Fruit fly (Drosophila melanogaster) whole organism, embryonic: ENCODE data around the gene Gpdh3.
A peak's percentile ranks its signal among the peaks of the same experiment; 100 is the strongest.

ENCODE experiments used
- Blimp-1 ChIP-seq: fragments of 200-800 bp; sonication (Bioruptor generic); optimal IDR thresholded peaks from 3 replicates; lab custom pipeline; 2018; ENCODE audit warnings: missing biosample characterization, missing genetic modification characterization, mild to moderate bottlenecking, moderate library complexity, missing genetic modification reagents
- BtbVII ChIP-seq: fragments of 200-800 bp; sonication (Bioruptor generic); optimal IDR thresholded peaks from 3 replicates; lab custom pipeline; 2017; ENCODE audit warnings: missing biosample characterization, mild to moderate bottlenecking, missing genetic modification characterization
- CG10209 ChIP-seq: fragments of 200-800 bp; sonication (Bioruptor generic); optimal IDR thresholded peaks from 3 replicates; lab custom pipeline; 2017; ENCODE audit warnings: missing biosample characterization, mild to moderate bottlenecking, missing genetic modification characterization, missing genetic modification reagents
- CG10462 ChIP-seq: fragments of 200-800 bp; sonication (Bioruptor generic); optimal IDR thresholded peaks from 2 replicates; lab custom pipeline; 2016; ENCODE audit warnings: missing biosample characterization, missing genetic modification characterization
- CG12071 ChIP-seq: fragments of 200-800 bp; sonication (Bioruptor generic); optimal IDR thresholded peaks from 3 replicates; lab custom pipeline; 2018; ENCODE audit warnings: missing biosample characterization, mild to moderate bottlenecking, missing genetic modification characterization
- CG12104 ChIP-seq: fragments of 200-800 bp; sonication (Bioruptor generic); optimal IDR thresholded peaks from 3 replicates; lab custom pipeline; 2016; ENCODE audit warnings: missing biosample characterization, missing genetic modification characterization
- CG12391 ChIP-seq: fragments of 200-800 bp; sonication (Bioruptor generic); optimal IDR thresholded peaks from 3 replicates; lab custom pipeline; 2018; ENCODE audit warnings: missing biosample characterization, mild to moderate bottlenecking, missing genetic modification characterization, moderate library complexity
- CG13296 ChIP-seq: fragments of 200-800 bp; sonication (Bioruptor generic); optimal IDR thresholded peaks from 3 replicates; lab custom pipeline; 2018; ENCODE audit warnings: missing biosample characterization, mild to moderate bottlenecking, missing genetic modification characterization
- CG14441 ChIP-seq: fragments of 200-800 bp; sonication (Bioruptor generic); IDR thresholded peaks from 2 replicates; pipeline ENCODE4 v1.3.6; 2022; ENCODE audit warnings: missing biosample characterization, missing genetic modification characterization
- CG15514 ChIP-seq: fragments of 200-800 bp; sonication (Bioruptor generic); optimal IDR thresholded peaks from 3 replicates; lab custom pipeline; 2017; ENCODE audit warnings: missing biosample characterization, missing genetic modification characterization, mild to moderate bottlenecking, moderate library complexity, missing genetic modification reagents
- CG1602 ChIP-seq: fragments of 200-800 bp; sonication (Bioruptor generic); optimal IDR thresholded peaks from 3 replicates; lab custom pipeline; 2016; ENCODE audit warnings: missing biosample characterization, missing genetic modification characterization
- CG17568 ChIP-seq: fragments of 200-800 bp; sonication (Bioruptor generic); optimal IDR thresholded peaks from 2 replicates; lab custom pipeline; 2018; ENCODE audit warnings: missing biosample characterization, mild to moderate bottlenecking, missing genetic modification characterization, moderate library complexity
- CG18476 ChIP-seq: fragments of 200-800 bp; sonication (Bioruptor generic); optimal IDR thresholded peaks from 2 replicates; lab custom pipeline; 2016; ENCODE audit warnings: missing biosample characterization, mild to moderate bottlenecking, missing genetic modification characterization
- CG2116 ChIP-seq: fragments of 200-800 bp; sonication (Bioruptor generic); optimal IDR thresholded peaks from 3 replicates; lab custom pipeline; 2018; ENCODE audit warnings: missing biosample characterization, mild to moderate bottlenecking, missing genetic modification characterization
- CG2202 ChIP-seq: fragments of 200-800 bp; sonication (Bioruptor generic); optimal IDR thresholded peaks from 2 replicates; lab custom pipeline; 2018; ENCODE audit warnings: missing biosample characterization, mild to moderate bottlenecking, missing genetic modification characterization
- CG2712 ChIP-seq: fragments of 200-800 bp; optimal IDR thresholded peaks from 3 replicates; lab custom pipeline; 2019; ENCODE audit warnings: missing biosample characterization, mild to moderate bottlenecking, missing genetic modification characterization, moderate library complexity
- CG34376 ChIP-seq: fragments of 200-800 bp; sonication (Bioruptor generic); optimal IDR thresholded peaks from 2 replicates; lab custom pipeline; 2018; ENCODE audit warnings: missing biosample characterization, mild to moderate bottlenecking, missing genetic modification characterization
- CG4404 ChIP-seq: fragments of 200-800 bp; sonication (Bioruptor generic); IDR thresholded peaks from 2 replicates; pipeline ENCODE4 v1.3.6; 2022; ENCODE audit warnings: missing biosample characterization, missing genetic modification characterization
- CG4424 ChIP-seq: fragments of 200-800 bp; sonication (Bioruptor generic); optimal IDR thresholded peaks from 3 replicates; lab custom pipeline; 2016; ENCODE audit warnings: missing biosample characterization, missing genetic modification characterization
- CG7839 ChIP-seq: fragments of 200-800 bp; sonication (Bioruptor generic); optimal IDR thresholded peaks from 3 replicates; lab custom pipeline; 2018; ENCODE audit warnings: missing biosample characterization, mild to moderate bottlenecking, missing genetic modification characterization, moderate library complexity
- CG8924 ChIP-seq: fragments of 200-800 bp; optimal IDR thresholded peaks from 3 replicates; lab custom pipeline; 2019; ENCODE audit warnings: missing biosample characterization, mild to moderate bottlenecking, missing genetic modification characterization, moderate library complexity
- D19A ChIP-seq: fragments of 200-800 bp; optimal IDR thresholded peaks from 3 replicates; lab custom pipeline; 2019; ENCODE audit warnings: missing biosample characterization, mild to moderate bottlenecking, missing genetic modification characterization, moderate library complexity
- D19B ChIP-seq: fragments of 200-800 bp; sonication (Bioruptor generic); optimal IDR thresholded peaks from 2 replicates; lab custom pipeline; 2017; ENCODE audit warnings: missing biosample characterization, mild to moderate bottlenecking, missing genetic modification characterization
- GATAe ChIP-seq: fragments of 200-800 bp; sonication (Bioruptor generic); conservative IDR thresholded peaks from 2 replicates; pipeline ENCODE4 v1.3.6; 2022; ENCODE audit warnings: missing biosample characterization, missing genetic modification characterization
- H15 ChIP-seq: fragments of 200-800 bp; sonication (Bioruptor generic); IDR thresholded peaks from 3 replicates; pipeline ENCODE4 v1.3.6; 2022; ENCODE audit warnings: missing biosample characterization, missing genetic modification characterization
- Hand ChIP-seq: fragments of 200-800 bp; sonication (Bioruptor generic); optimal IDR thresholded peaks from 2 replicates; lab custom pipeline; 2017; ENCODE audit warnings: mild to moderate bottlenecking, missing biosample characterization, missing genetic modification reagents, missing genetic modification characterization
- Nf-YC ChIP-seq: fragments of 200-800 bp; optimal IDR thresholded peaks from 3 replicates; lab custom pipeline; 2019; ENCODE audit warnings: missing biosample characterization, mild to moderate bottlenecking, missing genetic modification characterization, moderate library complexity
- Sox102F ChIP-seq: fragments of 200-800 bp; sonication (Bioruptor generic); optimal IDR thresholded peaks from 2 replicates; lab custom pipeline; 2018; ENCODE audit warnings: missing biosample characterization, mild to moderate bottlenecking, missing genetic modification characterization, moderate library complexity
- Tbp ChIP-seq: fragments of >200 bp; optimal IDR thresholded peaks from 2 replicates; lab custom pipeline; 2018; ENCODE audit warnings: missing biosample characterization, missing genetic modification characterization
- Vsx1 ChIP-seq: fragments of 200-800 bp; sonication (Bioruptor generic); optimal IDR thresholded peaks from 2 replicates; lab custom pipeline; 2017; ENCODE audit warnings: missing biosample characterization, mild to moderate bottlenecking, missing genetic modification characterization, missing genetic modification reagents
- ap ChIP-seq: fragments of 200-800 bp; sonication (Bioruptor generic); IDR thresholded peaks from 2 replicates; pipeline ENCODE4 v1.3.6; 2022; ENCODE audit warnings: missing biosample characterization, missing genetic modification characterization
- az2 ChIP-seq: fragments of 200-800 bp; sonication (Bioruptor generic); optimal IDR thresholded peaks from 3 replicates; lab custom pipeline; 2016; ENCODE audit warnings: missing biosample characterization, missing genetic modification characterization
- bcd ChIP-seq: fragments of 200-800 bp; sonication (Bioruptor generic); optimal IDR thresholded peaks from 2 replicates; lab custom pipeline; 2017; ENCODE audit warnings: missing biosample characterization, mild to moderate bottlenecking, missing genetic modification characterization
- da ChIP-seq: fragments of 200-800 bp; sonication (Bioruptor generic); optimal IDR thresholded peaks from 2 replicates; lab custom pipeline; 2016; ENCODE audit warnings: missing biosample characterization, missing genetic modification characterization
- danr ChIP-seq: fragments of 200-800 bp; sonication (Bioruptor generic); IDR thresholded peaks from 2 replicates; pipeline ENCODE4 v1.3.6; 2022; ENCODE audit warnings: missing biosample characterization, missing genetic modification characterization
- fu2 ChIP-seq: fragments of 200-800 bp; sonication (Bioruptor generic); optimal IDR thresholded peaks from 2 replicates; lab custom pipeline; 2016; ENCODE audit warnings: missing biosample characterization, missing genetic modification characterization
- gem ChIP-seq: fragments of 200-800 bp; sonication (Bioruptor generic); optimal IDR thresholded peaks from 2 replicates; lab custom pipeline; 2019; ENCODE audit warnings: missing biosample characterization, mild to moderate bottlenecking, missing genetic modification characterization, moderate library complexity
- gsb-n ChIP-seq: fragments of 200-800 bp; sonication (Bioruptor generic); optimal IDR thresholded peaks from 3 replicates; lab custom pipeline; 2018; ENCODE audit warnings: missing biosample characterization, mild to moderate bottlenecking, missing genetic modification characterization
- insv ChIP-seq, 2 experiments: fragments of 200-800 bp; sonication (Bioruptor generic); optimal IDR thresholded peaks; 3 replicates each; lab custom pipeline; 2016 to 2018; ENCODE audit warnings: missing biosample characterization in 2 of 2, missing genetic modification characterization in 2 of 2
- inv ChIP-seq: fragments of 200-800 bp; sonication (Bioruptor generic); IDR thresholded peaks from 2 replicates; pipeline ENCODE4 v1.3.6; 2022; ENCODE audit warnings: missing biosample characterization, missing genetic modification characterization; ENCODE audit not compliant: partially characterized antibody
- lov ChIP-seq, 2 experiments: fragments of 200-800 bp in 1 of 2; fragments of >200 bp in 1 of 2; sonication (Bioruptor generic) in 1 of 2; IDR thresholded peaks in 1 of 2; optimal IDR thresholded peaks in 1 of 2; 2 replicates in 1 of 2; 3 replicates in 1 of 2; pipeline versions ENCODE4 v1.3.6 to Lab custom; 2017 to 2022; ENCODE audit warnings: missing biosample characterization in 1 of 2, missing genetic modification characterization in 1 of 2
- maf-S ChIP-seq: fragments of 200-800 bp; sonication (Bioruptor generic); optimal IDR thresholded peaks from 2 replicates; lab custom pipeline; 2016; ENCODE audit warnings: missing biosample characterization, missing genetic modification characterization
- nau ChIP-seq: fragments of 200-800 bp; sonication (Bioruptor generic); optimal IDR thresholded peaks from 3 replicates; lab custom pipeline; 2017; ENCODE audit warnings: missing biosample characterization, mild to moderate bottlenecking, missing genetic modification characterization, missing genetic modification reagents
- sc ChIP-seq, 3 experiments: fragments of >200 bp in 2 of 3; fragments of 200-800 bp in 1 of 3; sonication (Bioruptor generic) in 1 of 3; optimal IDR thresholded peaks; 2 replicates in 2 of 3; 3 replicates in 1 of 3; lab custom pipeline; 2017; ENCODE audit warnings: mild to moderate bottlenecking in 1 of 3, missing biosample characterization in 1 of 3, missing genetic modification characterization in 1 of 3, missing genetic modification reagents in 1 of 3
- usp ChIP-seq: fragments of >200 bp; optimal IDR thresholded peaks from 2 replicates; lab custom pipeline; 2017; ENCODE audit warnings: missing biosample characterization, missing genetic modification characterization
- wor ChIP-seq: fragments of 200-800 bp; sonication (Bioruptor generic); IDR thresholded peaks from 2 replicates; pipeline ENCODE4 v1.3.6; 2022; ENCODE audit warnings: missing biosample characterization, missing genetic modification characterization
- zf30C ChIP-seq: fragments of 200-800 bp; sonication (Bioruptor generic); optimal IDR thresholded peaks from 3 replicates; lab custom pipeline; 2018; ENCODE audit warnings: missing biosample characterization, mild to moderate bottlenecking, missing genetic modification characterization

Gene Gpdh3

DNA sequence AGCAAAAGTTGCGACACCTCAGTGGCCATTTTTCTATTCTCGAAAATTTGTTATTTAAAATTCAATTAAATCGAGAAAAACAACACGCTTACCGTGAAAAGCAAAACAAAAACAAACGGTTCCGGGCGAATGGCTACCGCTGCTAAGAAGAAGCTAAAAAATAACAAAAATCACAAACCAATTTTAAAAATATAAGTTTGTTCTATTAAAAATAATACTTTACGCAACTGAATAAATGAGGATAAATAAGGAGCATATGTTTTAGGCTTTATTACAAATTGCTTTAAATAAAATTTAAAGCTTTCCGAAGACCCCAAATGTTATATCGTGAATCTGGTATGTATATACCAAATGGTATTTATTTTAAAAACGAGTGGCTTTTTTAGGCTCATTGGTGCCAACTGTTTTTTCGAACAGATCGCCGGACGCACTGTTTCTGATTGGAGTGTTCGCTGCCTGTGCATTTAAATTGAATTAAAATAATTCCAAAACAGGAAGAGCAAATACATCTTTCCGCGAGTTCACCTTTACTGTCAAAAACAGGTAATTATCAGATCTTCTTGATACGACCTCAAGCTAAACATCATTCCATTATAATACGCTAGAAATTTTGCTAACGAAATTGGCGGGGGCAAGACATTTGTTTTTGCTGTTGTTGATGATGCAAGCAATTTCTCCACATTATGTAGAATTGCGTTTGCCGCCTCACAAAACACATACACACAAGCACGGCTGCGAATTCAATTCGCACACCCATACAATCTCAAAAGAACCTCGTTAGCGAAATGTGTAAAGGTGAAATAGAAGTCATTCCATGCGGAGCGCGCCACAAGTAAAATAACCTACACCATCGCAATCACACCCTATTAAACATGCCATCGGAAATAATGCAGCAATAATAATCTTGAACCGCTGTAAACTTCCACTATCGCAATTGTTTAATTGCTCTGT is 14.4 kb upstream of the Gpdh3 start, which contains the start of the genes Polr3F and PyK (continued):
- peak; percentile 30 for TF ChIP-seq Sox102F (GFP tag; lab: Kevin White, UChicago)
- peak; percentile 34 for TF ChIP-seq CG8924 (tag; lab: Kevin White, UChicago)
- TF ChIP-seq CG17568 (GFP tag; lab: Kevin White, UChicago) = peak; percentile 1
- no peak for TF ChIP-seq Vsx1 (GFP tag; lab: Kevin White, UChicago)
- no peak for TF ChIP-seq sc (optimal IDR thresholded peaks at IDR 0.05; lab: Kevin White, UChicago)
- TF ChIP-seq sc (GFP tag; optimal IDR thresholded peaks at IDR 0.05; lab: Kevin White, UChicago) = no peak
- peak; percentile 28 for TF ChIP-seq CG7839 (tag; lab: Kevin White, UChicago)
- no peak for TF ChIP-seq CG10462 (GFP tag; lab: Kevin White, UChicago)
- TF ChIP-seq ap = no peak
- TF ChIP-seq D19B (GFP tag; lab: Kevin White, UChicago) = peak; percentile 6
- TF ChIP-seq maf-S = no peak
- TF ChIP-seq inv (GFP tag; lab: Robert Waterston, UW) = no peak
- TF ChIP-seq CG2202 (tag; lab: Kevin White, UChicago) = peak; percentile 15
- TF ChIP-seq CG12071 (GFP tag; lab: Kevin White, UChicago) = no peak
- peak; percentile 36; the same call in 1 of the 2 replicates for TF ChIP-seq CG14441 (GFP tag; lab: Robert Waterston, UW)
- TF ChIP-seq bcd (GFP tag; lab: Kevin White, UChicago) = no peak
- TF ChIP-seq gsb-n (tag; lab: Kevin White, UChicago) = peak; percentile 13
- peak; percentile 59 for TF ChIP-seq gem
- TF ChIP-seq fu2 (GFP tag; lab: Kevin White, UChicago) = no peak
- TF ChIP-seq Hand (GFP tag; lab: Kevin White, UChicago) = no peak
- no peak for TF ChIP-seq CG4404 (GFP tag; lab: Robert Waterston, UW)
- no peak for TF ChIP-seq az2
- TF ChIP-seq CG15514 (GFP tag; lab: Kevin White, UChicago) = peak; percentile 66
- TF ChIP-seq GATAe (GFP tag; lab: Robert Waterston, UW) = no peak
- no peak for TF ChIP-seq BtbVII (GFP tag; lab: Kevin White, UChicago)
- no peak for TF ChIP-seq danr (GFP tag; lab: Robert Waterston, UW)
- no peak for TF ChIP-seq lov (optimal IDR thresholded peaks at IDR 0.05; lab: Kevin White, UChicago)
- no peak for TF ChIP-seq lov (GFP tag; IDR thresholded peaks at IDR 0.05; lab: Robert Waterston, UW)
- no peak for TF ChIP-seq wor
- TF ChIP-seq CG1602 (GFP tag; lab: Kevin White, UChicago) = no peak
- peak; percentile 68 to 95 for TF ChIP-seq insv (GFP tag; optimal IDR thresholded peaks at IDR 0.05; lab: Kevin White, UChicago)
- TF ChIP-seq CG4424 (GFP tag; lab: Kevin White, UChicago) = no peak
- no peak for TF ChIP-seq H15 (GFP tag; lab: Robert Waterston, UW)
- TF ChIP-seq CG13296 = peak; percentile 4
- TF ChIP-seq CG34376 (GFP tag; lab: Kevin White, UChicago) = no peak
- no peak for TF ChIP-seq nau (GFP tag; lab: Kevin White, UChicago)
- peak; percentile 7 for TF ChIP-seq D19A (tag; lab: Kevin White, UChicago)
- TF ChIP-seq Blimp-1 (GFP tag; lab: Kevin White, UChicago) = peak; percentile 52
- no peak for TF ChIP-seq Tbp (GFP tag; lab: Kevin White, UChicago)
- TF ChIP-seq zf30C (GFP tag; lab: Kevin White, UChicago) = no peak
- TF ChIP-seq da (GFP tag; lab: Kevin White, UChicago) = no peak
- peak; percentile 56 for TF ChIP-seq CG2712 (tag; lab: Kevin White, UChicago)
- peak; percentile 73 for TF ChIP-seq CG12391 (tag; lab: Kevin White, UChicago)
- TF ChIP-seq usp (GFP tag; lab: Kevin White, UChicago) = no peak
- peak; percentile 24 for TF ChIP-seq CG18476 (GFP tag; lab: Kevin White, UChicago)
- peak; percentile 29 for TF ChIP-seq CG12104 (GFP tag; lab: Kevin White, UChicago)
- TF ChIP-seq CG2116 = peak; percentile 32
- no peak for TF ChIP-seq CG10209
- TF ChIP-seq Nf-YC (tag; lab: Kevin White, UChicago) = peak; percentile 50
